Worm (Caenorhabditis elegans) whole organism, L4 larva: ENCODE measurements around the gene fkb-4.

Source experiments
- D1046.2 ChIP-seq: fragments of 200-800 bp; sonication (Bioruptor generic); IDR thresholded peaks from 2 replicates; pipeline ENCODE4 v1.3.6; 2022; ENCODE audit warnings: missing genetic modification characterization, missing compliant biosample characterization
- F44E2.7 ChIP-seq: fragments of 200-800 bp; sonication (Bioruptor generic); IDR thresholded peaks from 2 replicates; pipeline ENCODE4 v2.1.2; 2022; ENCODE audit warnings: missing genetic modification characterization, missing compliant biosample characterization
- F49E8.2 ChIP-seq: sonication (generic microtip); optimal IDR thresholded peaks from 2 replicates; lab custom pipeline; 2016; ENCODE audit warnings: missing compliant biosample characterization, mild to moderate bottlenecking, missing genetic modification characterization, borderline replicate concordance
- R02D3.7 ChIP-seq: fragments of 150-350 bp; sonication (generic microtip); optimal IDR thresholded peaks from 3 replicates; lab custom pipeline; 2014; ENCODE audit warnings: missing biosample characterization, missing genetic modification characterization
- T20F7.1 ChIP-seq: fragments of 200-800 bp; sonication (Bioruptor generic); optimal IDR thresholded peaks from 2 replicates; lab custom pipeline; 2018; ENCODE audit warnings: mild to moderate bottlenecking, missing genetic modification characterization, missing compliant biosample characterization
- T26A8.4 ChIP-seq: fragments of 200-800 bp; sonication (Bioruptor generic); IDR thresholded peaks from 2 replicates; pipeline ENCODE4 v1.3.6; 2022; ENCODE audit warnings: missing genetic modification characterization, missing compliant biosample characterization
- aha-1 ChIP-seq: fragments of 150-350 bp; peaks from one replicate; lab custom pipeline; 2014; ENCODE audit warnings: missing biosample characterization, missing genetic modification characterization
- ama-1 ChIP-seq: fragments of 150-350 bp; optimal IDR thresholded peaks from 2 replicates; lab custom pipeline; 2014; ENCODE audit warnings: inconsistent platforms, mixed read lengths
- arid-1 ChIP-seq: fragments of 200-800 bp; sonication (Bioruptor generic); conservative IDR thresholded peaks from 2 replicates; pipeline ENCODE4 v1.3.6; 2022; ENCODE audit warnings: missing genetic modification reagents, missing genetic modification characterization, missing compliant biosample characterization
- ceh-44 ChIP-seq: fragments of 200-800 bp; sonication (Bioruptor generic); IDR thresholded peaks from 2 replicates; pipeline ENCODE4 v1.3.6; 2022; ENCODE audit warnings: missing genetic modification reagents, missing genetic modification characterization, missing compliant biosample characterization
- ctbp-1 ChIP-seq: fragments of 200-800 bp; sonication (Bioruptor generic); IDR thresholded peaks from 2 replicates; pipeline ENCODE4 v1.3.6; 2022; ENCODE audit warnings: missing genetic modification reagents, missing genetic modification characterization, missing compliant biosample characterization
- daf-12 ChIP-seq: fragments of 150-350 bp; optimal IDR thresholded peaks from 2 replicates; lab custom pipeline; 2014; ENCODE audit warnings: missing biosample characterization, missing genetic modification reagents, missing genetic modification characterization
- daf-16 ChIP-seq, 3 experiments: sonication (generic microtip); optimal IDR thresholded peaks; 2 replicates each; lab custom pipeline; 2016 to 2017; ENCODE audit warnings: missing genetic modification characterization in 3 of 3, missing genetic modification reagents in 3 of 3, mild to moderate bottlenecking in 2 of 3, missing compliant biosample characterization in 2 of 3, missing biosample characterization in 1 of 3, moderate library complexity in 1 of 3
- dpl-1 ChIP-seq: fragments of 150-350 bp; optimal IDR thresholded peaks from 2 replicates; lab custom pipeline; 2014; ENCODE audit warnings: missing biosample characterization, missing genetic modification reagents, missing genetic modification characterization
- duxl-1 ChIP-seq: sonication (generic microtip); optimal IDR thresholded peaks from 2 replicates; lab custom pipeline; 2016; ENCODE audit warnings: mild to moderate bottlenecking, missing genetic modification characterization, moderate library complexity, missing compliant biosample characterization; ENCODE audit not compliant: poor library complexity
- egl-43 ChIP-seq: fragments of 200-800 bp; sonication (Bioruptor generic); IDR thresholded peaks from 2 replicates; pipeline ENCODE4 v1.3.6; 2022; ENCODE audit warnings: missing genetic modification reagents, missing genetic modification characterization, missing compliant biosample characterization
- gei-8 ChIP-seq: fragments of 200-800 bp; sonication (Bioruptor generic); optimal IDR thresholded peaks from 2 replicates; lab custom pipeline; 2018; ENCODE audit warnings: mild to moderate bottlenecking, missing genetic modification characterization, missing compliant biosample characterization
- hlh-11 ChIP-seq: fragments of 200-800 bp; sonication (Bioruptor generic); optimal IDR thresholded peaks from 2 replicates; lab custom pipeline; 2018; ENCODE audit warnings: mild to moderate bottlenecking, missing genetic modification characterization, missing compliant biosample characterization
- hlh-30 ChIP-seq: sonication (generic microtip); optimal IDR thresholded peaks from 2 replicates; lab custom pipeline; 2017; ENCODE audit warnings: antibody characterized with exemption, mild to moderate bottlenecking, missing genetic modification characterization, missing compliant biosample characterization; ENCODE audit not compliant: insufficient read depth
- jun-1 ChIP-seq: fragments of 150-350 bp; optimal IDR thresholded peaks from 2 replicates; lab custom pipeline; 2014; ENCODE audit warnings: missing biosample characterization, missing genetic modification reagents, missing genetic modification characterization
- lin-13 ChIP-seq: fragments of 150-350 bp; optimal IDR thresholded peaks from 2 replicates; lab custom pipeline; 2014; ENCODE audit warnings: missing biosample characterization, missing genetic modification reagents, missing genetic modification characterization
- lsy-2 ChIP-seq, 2 experiments: fragments of 150-350 bp in 1 of 2; sonication (generic microtip) in 1 of 2; optimal IDR thresholded peaks; 2 replicates each; lab custom pipeline; 2014 to 2017; ENCODE audit warnings: missing biosample characterization in 2 of 2, missing genetic modification characterization in 2 of 2
- mep-1 ChIP-seq: fragments of 150-350 bp; sonication (generic microtip); optimal IDR thresholded peaks from 3 replicates; lab custom pipeline; 2014; ENCODE audit warnings: missing biosample characterization, missing genetic modification characterization
- nhr-10 ChIP-seq: fragments of 150-350 bp; optimal IDR thresholded peaks from 2 replicates; lab custom pipeline; 2014; ENCODE audit warnings: missing biosample characterization, missing genetic modification characterization
- nhr-111 ChIP-seq: fragments of 200-800 bp; sonication (Bioruptor generic); optimal IDR thresholded peaks from 2 replicates; lab custom pipeline; 2018; ENCODE audit warnings: mild to moderate bottlenecking, missing genetic modification characterization, missing compliant biosample characterization
- nhr-237 ChIP-seq: sonication (generic microtip); optimal IDR thresholded peaks from 2 replicates; lab custom pipeline; 2017; ENCODE audit warnings: missing biosample characterization, missing genetic modification characterization
- nhr-28 ChIP-seq: fragments of 150-350 bp; optimal IDR thresholded peaks from 2 replicates; lab custom pipeline; 2014; ENCODE audit warnings: missing biosample characterization, missing genetic modification characterization
- nhr-6 ChIP-seq: fragments of 150-350 bp; optimal IDR thresholded peaks from 2 replicates; lab custom pipeline; 2014; ENCODE audit warnings: missing biosample characterization, missing genetic modification characterization
- sdz-12 ChIP-seq: fragments of 200-800 bp; sonication (Bioruptor generic); optimal IDR thresholded peaks from 2 replicates; lab custom pipeline; 2018; ENCODE audit warnings: mild to moderate bottlenecking, missing genetic modification characterization, missing compliant biosample characterization
- set-16 ChIP-seq: fragments of 200-800 bp; sonication (Bioruptor generic); IDR thresholded peaks from 2 replicates; pipeline ENCODE4 v1.3.6; 2022; ENCODE audit warnings: missing genetic modification reagents, missing genetic modification characterization, missing compliant biosample characterization
- snpc-4 ChIP-seq: fragments of 150-350 bp; optimal IDR thresholded peaks from 2 replicates; lab custom pipeline; 2014; ENCODE audit warnings: missing biosample characterization, missing genetic modification characterization
- unc-62 ChIP-seq, 3 experiments: fragments of 150-350 bp in 1 of 3; sonication (generic microtip); optimal IDR thresholded peaks in 2 of 3; peaks in 1 of 3; 1 replicate in 1 of 3; 2 replicates in 2 of 3; lab custom pipeline; 2014 to 2017; ENCODE audit warnings: missing biosample characterization in 3 of 3, missing genetic modification characterization in 3 of 3, missing genetic modification reagents in 3 of 3, missing genotype in 1 of 3
- zip-2 ChIP-seq: fragments of 150-350 bp; optimal IDR thresholded peaks from 2 replicates; lab custom pipeline; 2014; ENCODE audit warnings: missing biosample characterization, missing genetic modification characterization

fkb-4 gene

ce11 chrV:12780248-12780647, 6.7 kb downstream of the fkb-4 start (continued):
- TF ChIP-seq nhr-111 (GFP tag; lab: Kevin White, UChicago) (peak; percentile 84), nhr-6 (tag; lab: Kevin White, UChicago) (peak; percentile 73), zip-2 (tag; lab: Kevin White, UChicago) (no peak), jun-1 (tag; lab: Kevin White, UChicago) (no peak)
- TF ChIP-seq, all 104 proteins: peak for 51

DNA sequence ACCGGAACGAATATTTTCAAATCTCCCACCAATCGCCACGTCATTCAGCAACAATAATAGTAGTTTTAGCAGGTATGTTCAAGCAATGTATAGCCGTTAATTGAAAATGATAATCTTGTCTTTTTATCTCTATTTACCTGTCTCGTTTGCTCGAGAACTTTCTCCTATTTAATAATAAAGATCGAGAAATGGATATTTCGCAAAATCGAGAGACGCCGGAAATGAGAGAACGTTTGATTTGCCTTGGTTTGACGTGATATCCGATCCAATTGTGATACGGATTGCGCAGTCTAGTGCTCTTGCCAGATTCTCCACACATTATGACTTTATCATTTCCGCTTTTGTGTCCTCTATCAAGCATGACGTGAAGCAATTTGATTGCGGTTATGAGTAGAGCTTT, 13.1 kb downstream of the fkb-4 start:
- TF ChIP-seq jun-1 (tag; lab: Kevin White, UChicago): no peak
- TF ChIP-seq ceh-44 (GFP tag; lab: Robert Waterston, UW): no peak
- TF ChIP-seq aha-1 (tag; lab: Kevin White, UChicago): no peak
- TF ChIP-seq lin-13 (GFP tag; lab: Kevin White, UChicago): no peak
- no peak for TF ChIP-seq T26A8.4 (GFP tag; lab: Robert Waterston, UW)
- TF ChIP-seq nhr-10 (tag; lab: Kevin White, UChicago): no peak
- TF ChIP-seq set-16 (GFP tag; lab: Robert Waterston, UW): no peak
- no peak for TF ChIP-seq R02D3.7
- TF ChIP-seq nhr-237 (tag; lab: Kevin White, UChicago): no peak
- no peak for TF ChIP-seq duxl-1
- no peak for TF ChIP-seq gei-8 (GFP tag; lab: Kevin White, UChicago)
- TF ChIP-seq F44E2.7: no peak
- no peak for TF ChIP-seq arid-1 (GFP tag; lab: Robert Waterston, UW)
- no peak for TF ChIP-seq F49E8.2 (tag; lab: Kevin White, UChicago)
- no peak for TF ChIP-seq egl-43
- TF ChIP-seq sdz-12: no peak
- no peak for TF ChIP-seq D1046.2
- no peak for TF ChIP-seq nhr-28 (tag; lab: Kevin White, UChicago)

DNA sequence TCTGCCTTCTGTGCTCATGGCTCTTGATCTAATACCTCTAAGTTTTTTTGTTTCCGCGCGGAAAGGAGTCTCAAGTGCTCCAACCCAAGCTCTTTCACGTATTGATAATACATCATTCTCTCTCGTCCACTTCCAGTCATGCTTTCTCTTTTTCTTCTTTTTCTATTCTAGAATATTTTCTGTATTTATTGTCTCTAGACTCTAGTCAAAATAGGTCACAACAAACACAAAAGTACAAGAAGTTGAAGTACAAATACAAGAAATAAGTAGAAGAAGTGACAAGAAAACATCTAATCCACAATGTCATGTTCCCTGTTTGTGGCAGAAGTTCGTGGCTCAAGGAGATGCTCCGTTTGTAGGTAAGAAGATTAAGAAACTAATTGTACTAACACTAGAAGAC, 13.7 kb downstream of the fkb-4 start, which contains the start of gene ZC455.1:
Gene ZC455.1, plus strand, starts transcription at position 301 of the 400 bp plus-strand sequence.
- TF ChIP-seq nhr-237 (tag; lab: Kevin White, UChicago) (no peak), mep-1 (no peak), gei-8 (GFP tag; lab: Kevin White, UChicago) (no peak), snpc-4 (tag; lab: Kevin White, UChicago) (no peak), daf-12 (tag; lab: Kevin White, UChicago) (no peak), ama-1 (lab: Kevin White, UChicago) (no peak)

DNA sequence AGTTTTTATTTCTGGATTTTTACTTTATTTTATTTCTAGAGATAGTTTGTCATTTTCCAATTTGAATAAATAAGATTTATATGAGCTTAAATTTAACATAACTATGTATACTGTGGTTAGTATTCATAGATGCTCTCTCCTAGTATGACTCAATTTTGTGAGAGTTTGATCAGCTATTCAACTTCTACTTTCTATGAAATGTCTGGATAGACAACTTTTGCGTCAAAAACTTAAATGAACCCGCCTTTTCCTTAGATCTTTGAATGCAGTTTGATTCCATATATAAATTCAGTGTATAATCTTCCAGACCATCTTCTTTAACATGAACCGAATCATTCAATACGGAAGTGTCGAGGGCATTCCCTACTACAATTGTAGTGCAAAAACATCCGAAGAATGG, 18.0 kb downstream of the fkb-4 start, which contains the start of gene srt-43:
Gene srt-43, plus strand, starts transcription at position 301 of the 400 bp plus-strand sequence.
- TF ChIP-seq unc-62 (GFP tag; optimal IDR thresholded peaks at IDR 0.05 in 1 of 2; lab: Kevin White, UChicago) (peak in 1 of 2 experiments; percentile 47), unc-62 (tag; optimal IDR thresholded peaks at IDR 0.05; lab: Kevin White, UChicago) (no peak), ctbp-1 (GFP tag; lab: Robert Waterston, UW) (no peak), T26A8.4 (GFP tag; lab: Robert Waterston, UW) (no peak)

DNA sequence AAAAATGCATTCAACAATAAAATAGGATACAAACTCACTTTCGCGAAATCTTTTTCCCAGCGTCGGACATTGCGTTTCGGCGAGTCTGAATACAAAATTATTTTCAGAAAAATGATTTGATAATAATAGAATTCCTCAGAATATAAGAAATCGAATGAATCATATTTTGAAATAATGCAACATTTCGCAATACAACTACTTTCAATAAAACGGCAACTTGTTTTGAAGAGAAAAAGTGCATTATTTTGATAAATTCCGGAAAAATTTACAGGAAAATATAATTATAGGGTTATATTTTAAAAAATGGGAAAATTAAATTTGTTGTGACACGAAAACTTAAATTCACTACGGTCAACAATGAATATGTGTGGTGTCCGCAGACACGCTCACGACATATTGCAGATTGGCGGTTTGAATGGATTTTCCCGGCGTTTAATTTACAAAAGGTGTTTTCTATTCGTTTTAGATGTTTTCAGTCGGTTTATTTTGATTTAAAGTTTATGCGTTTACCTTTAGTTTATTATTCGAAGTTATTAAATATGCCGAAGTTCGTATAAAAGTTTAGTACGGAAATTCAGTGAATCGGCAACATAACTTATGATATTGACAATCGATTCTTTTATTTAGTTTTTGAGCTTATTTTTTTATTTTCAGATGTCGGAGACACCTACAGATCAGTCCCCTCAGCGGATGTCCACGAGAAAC, 23.5 kb downstream of the fkb-4 start, which contains the start of the genes abcf-1 and scc-3:
Gene abcf-1, minus strand, starts transcription at position 85 of the 705 bp plus-strand sequence.
Gene scc-3, plus strand, starts transcription at position 655 of the 705 bp plus-strand sequence.
- TF ChIP-seq dpl-1 (GFP tag; lab: Kevin White, UChicago): peak; percentile 32
- no peak for TF ChIP-seq F49E8.2 (tag; lab: Kevin White, UChicago)
- TF ChIP-seq lsy-2 (tag; optimal IDR thresholded peaks at IDR 0.05; lab: Kevin White, UChicago): peak in 1 of 2 experiments; percentile 96
- TF ChIP-seq hlh-30 (tag; lab: Kevin White, UChicago): peak; percentile 23
- no peak for TF ChIP-seq daf-16 (GFP tag; optimal IDR thresholded peaks at IDR 0.05; lab: Kevin White, UChicago)
- peak; percentile 60 for TF ChIP-seq daf-16 (tag; optimal IDR thresholded peaks at IDR 0.05; lab: Kevin White, UChicago)
- no peak for TF ChIP-seq hlh-11
- TF ChIP-seq zip-2 (tag; lab: Kevin White, UChicago): peak; percentile 84
- TF ChIP-seq T20F7.1: peak; percentile 27
